Worm (Caenorhabditis elegans): Measurements from ENCODE around the gene T25D10.4.

Gene T25D10.4

ce11 chrII:6383183-6383695 lies 26.8 kb downstream of the T25D10.4 start, which contains the start of gene F58F12.1 (continued):
- TF ChIP-seq lsy-2 (tag; optimal IDR thresholded peaks at IDR 0.05) (peak; percentile 56 to 79), nhr-76 (tag; optimal IDR thresholded peaks at IDR 0.05) (no peak), alr-1 (tag; optimal IDR thresholded peaks at IDR 0.05; ENCODE audit: borderline replicate concordance) (no peak), ces-1 (GFP tag; optimal IDR thresholded peaks at IDR 0.05) (no peak), lin-13 (GFP tag; optimal IDR thresholded peaks at IDR 0.05) (peak; percentile 50), nhr-77 (tag; optimal IDR thresholded peaks at IDR 0.05) (no peak), sup-37 (GFP tag; optimal IDR thresholded peaks at IDR 0.05) (no peak), blmp-1 (tag; optimal IDR thresholded peaks at IDR 0.05) (peak; percentile 75), nhr-20 (tag; optimal IDR thresholded peaks at IDR 0.05) (peak; percentile 62), ceh-90 (tag; optimal IDR thresholded peaks at IDR 0.05) (peak; percentile 83), mab-9 (GFP tag; IDR thresholded peaks at IDR 0.05) (no peak), vab-15 (tag; optimal IDR thresholded peaks at IDR 0.05) (no peak), efl-1 (optimal IDR thresholded peaks at IDR 0.05) (peak; percentile 66 to 73), efl-1 (GFP tag; optimal IDR thresholded peaks at IDR 0.05 in 1 of 2) (peak; percentile 61 to 94), ztf-11 (tag; optimal IDR thresholded peaks at IDR 0.05) (peak in 1 of 2 experiments; percentile 51), irx-1 (tag; optimal IDR thresholded peaks at IDR 0.05) (peak; percentile 73), ztf-4 (tag; optimal IDR thresholded peaks at IDR 0.05) (no peak), lin-35 (GFP tag; optimal IDR thresholded peaks at IDR 0.05) (peak; percentile 68 to 74), nhr-90 (tag; optimal IDR thresholded peaks at IDR 0.05; ENCODE audit: poor library complexity) (peak; percentile 51), nhr-47 (tag; optimal IDR thresholded peaks at IDR 0.05) (peak; percentile 72), hpl-2 (GFP tag; optimal IDR thresholded peaks at IDR 0.05) (no peak), snpc-4 (tag; optimal IDR thresholded peaks at IDR 0.05) (peak; percentile 64), jun-1 (tag; optimal IDR thresholded peaks at IDR 0.05) (peak; percentile 44), nhr-84 (tag; optimal IDR thresholded peaks at IDR 0.05) (no peak), swsn-7 (tag; optimal IDR thresholded peaks at IDR 0.05) (peak; percentile 44), isw-1 (GFP tag; IDR thresholded peaks at IDR 0.05) (peak; percentile 70), xbp-1 (tag; optimal IDR thresholded peaks at IDR 0.05) (peak; percentile 75), lin-14 (GFP tag; optimal IDR thresholded peaks at IDR 0.05) (peak; percentile 73), dpl-1 (GFP tag; optimal IDR thresholded peaks at IDR 0.05) (peak; percentile 50 to 76 (median 62)), nhr-28 (tag; optimal IDR thresholded peaks at IDR 0.05) (no peak), elt-3 (tag; optimal IDR thresholded peaks at IDR 0.05) (peak in 1 of 6 experiments; percentile 21), C04F5.9 (tag; optimal IDR thresholded peaks at IDR 0.05) (peak; percentile 30), aly-2 (tag; optimal IDR thresholded peaks at IDR 0.05) (no peak), skn-1 (tag; optimal IDR thresholded peaks at IDR 0.05) (no peak), Y116A8C.19 (tag; optimal IDR thresholded peaks at IDR 0.05; ENCODE audit: borderline replicate concordance) (no peak)

- no peak for TF ChIP-seq unc-130 (tag; optimal IDR thresholded peaks at IDR 0.05)
- no peak for TF ChIP-seq nhr-47 (tag; optimal IDR thresholded peaks at IDR 0.05)
- no peak for TF ChIP-seq sup-37 (GFP tag; optimal IDR thresholded peaks at IDR 0.05)
- no peak for TF ChIP-seq lin-35 (GFP tag; optimal IDR thresholded peaks at IDR 0.05)
- TF ChIP-seq blmp-1 (tag; optimal IDR thresholded peaks at IDR 0.05): peak; percentile 5
Observed at ce11 chrII:6380866-6381265, 29.2 kb downstream of the T25D10.4 start, which contains the start of gene F58F12.12. F58F12.12 (plus strand) TSS chrII:6381166.

ce11 chrII:6379038-6379563 lies 31.0 kb downstream of the T25D10.4 start:
- TF ChIP-seq snu-23 (GFP tag; optimal IDR thresholded peaks at IDR 0.05) (peak; percentile 27), grh-1 (GFP tag; IDR thresholded peaks at IDR 0.05) (no peak), tbx-2 (tag; optimal IDR thresholded peaks at IDR 0.05) (peak; percentile 5), vab-15 (tag; optimal IDR thresholded peaks at IDR 0.05) (no peak), nhr-71 (tag; optimal IDR thresholded peaks at IDR 0.05) (peak; percentile 54), nhr-20 (tag; optimal IDR thresholded peaks at IDR 0.05) (peak; percentile 36), elt-3 (tag; optimal IDR thresholded peaks at IDR 0.05) (peak in 4 of 6 experiments; percentile 22 to 62 (median 44)), egl-13 (tag; optimal IDR thresholded peaks at IDR 0.05) (no peak), nhr-85 (tag) (peak; percentile 75), blmp-1 (tag; optimal IDR thresholded peaks at IDR 0.05) (peak; percentile 73), zip-4 (GFP tag; optimal IDR thresholded peaks at IDR 0.05) (no peak)

Measured in whole organism, L1 larva.